Fruit fly (Drosophila melanogaster): Measurements from ENCODE around the gene CG13116.

Gene CG13116

dm6 chr2L:9692364-9693348, 37.1 kb upstream of the CG13116 start (continued):
- TF ChIP-seq ttk (GFP tag; IDR thresholded peaks at IDR 0.05) (peak; percentile 66; the same call in 1 of the 2 replicates), CHES-1-like (GFP tag; optimal IDR thresholded peaks at IDR 0.05) (no peak), abd-A (tag; optimal IDR thresholded peaks at IDR 0.05) (peak; percentile 9), CG6683 (GFP tag; optimal IDR thresholded peaks at IDR 0.05) (no peak), Vsx1 (GFP tag; optimal IDR thresholded peaks at IDR 0.05) (no peak), Scr (GFP tag; IDR thresholded peaks at IDR 0.05; ENCODE audit: partially characterized antibody) (no peak), CG10462 (GFP tag; optimal IDR thresholded peaks at IDR 0.05) (peak; percentile 23), CG7987 (GFP tag; optimal IDR thresholded peaks at IDR 0.05) (no peak), lilli (GFP tag; optimal IDR thresholded peaks at IDR 0.05) (peak; percentile 71), CG33557 (GFP tag; optimal IDR thresholded peaks at IDR 0.05) (no peak), Hr3 (GFP tag; optimal IDR thresholded peaks at IDR 0.05) (peak; percentile 39), jumu (GFP tag; optimal IDR thresholded peaks at IDR 0.05) (no peak), CG11695 (GFP tag; IDR thresholded peaks at IDR 0.05) (peak; percentile 86), CG3407 (GFP tag; optimal IDR thresholded peaks at IDR 0.05) (no peak), CG3995 (GFP tag; optimal IDR thresholded peaks at IDR 0.05) (no peak), fd3F (GFP tag; optimal IDR thresholded peaks at IDR 0.05) (peak; percentile 66), sens-2 (GFP tag; IDR thresholded peaks at IDR 0.05) (no peak), zfh2 (GFP tag; optimal IDR thresholded peaks at IDR 0.05) (peak; percentile 43), CG11085 (GFP tag; IDR thresholded peaks at IDR 0.05) (peak; percentile 59), dimm (GFP tag; IDR thresholded peaks at IDR 0.05) (no peak), crc (GFP tag; optimal IDR thresholded peaks at IDR 0.05) (no peak), CG9797 (GFP tag; optimal IDR thresholded peaks at IDR 0.05) (no peak), cato (GFP tag; optimal IDR thresholded peaks at IDR 0.05; ENCODE audit: borderline replicate concordance) (no peak), CG18476 (GFP tag; optimal IDR thresholded peaks at IDR 0.05) (peak; percentile 39), Taf1 (GFP tag; IDR thresholded peaks at IDR 0.05) (peak; percentile 57), CG11696 (GFP tag; IDR thresholded peaks at IDR 0.05) (peak; percentile 67), Dip3 (GFP tag; optimal IDR thresholded peaks at IDR 0.05) (peak; percentile 31), lov (optimal IDR thresholded peaks at IDR 0.05) (no peak), lov (GFP tag; IDR thresholded peaks at IDR 0.05) (no peak), CG2199 (GFP tag; IDR thresholded peaks at IDR 0.05) (no peak), bowl (GFP tag; IDR thresholded peaks at IDR 0.05) (peak; percentile 18; the same call in 1 of the 2 replicates), lab (GFP tag; optimal IDR thresholded peaks at IDR 0.05) (peak; percentile 85), Sox100B (GFP tag; optimal IDR thresholded peaks at IDR 0.05) (peak; percentile 40), CG8924 (tag; optimal IDR thresholded peaks at IDR 0.05) (peak; percentile 52), onecut (GFP tag; IDR thresholded peaks at IDR 0.05) (no peak), btn (GFP tag; optimal IDR thresholded peaks at IDR 0.05) (no peak), tup (GFP tag; optimal IDR thresholded peaks at IDR 0.05) (no peak), Ada2b (GFP tag; IDR thresholded peaks at IDR 0.05) (peak; percentile 84), CG15011 (GFP tag; optimal IDR thresholded peaks at IDR 0.05) (peak; percentile 27), fd96Cb (tag; optimal IDR thresholded peaks at IDR 0.05) (peak; percentile 25), Ptx1 (GFP tag; IDR thresholded peaks at IDR 0.05) (peak; percentile 90), CG13424 (tag; optimal IDR thresholded peaks at IDR 0.05) (peak; percentile 63), seq (GFP tag; IDR thresholded peaks at IDR 0.05) (peak; percentile 82), CG3281 (GFP tag; optimal IDR thresholded peaks at IDR 0.05) (peak; percentile 67), Mrtf (GFP tag; IDR thresholded peaks at IDR 0.05) (peak; percentile 28; the same call in 1 of the 3 replicates), sug (tag; optimal IDR thresholded peaks at IDR 0.05) (peak; percentile 2), zf30C (GFP tag; optimal IDR thresholded peaks at IDR 0.05) (no peak), CG7839 (tag; optimal IDR thresholded peaks at IDR 0.05) (peak; percentile 71), Fer3 (tag; optimal IDR thresholded peaks at IDR 0.05) (peak; percentile 69)
